Worm (Caenorhabditis elegans) whole organism, young adult: ENCODE data around the gene F36D3.14.

Experiments used
- C06A6.2 ChIP-seq: fragments of 200-800 bp; sonication (Bioruptor generic); conservative IDR thresholded peaks from 2 replicates; pipeline ENCODE4 v1.3.6; 2022; ENCODE audit warnings: missing genetic modification characterization, missing compliant biosample characterization
- D2030.7 ChIP-seq: fragments of 200-800 bp; sonication (Bioruptor generic); IDR thresholded peaks from 2 replicates; pipeline ENCODE4 v1.3.6; 2022; ENCODE audit warnings: missing genetic modification reagents, missing genetic modification characterization, missing compliant biosample characterization
- F10E7.11 ChIP-seq: sonication (generic microtip); optimal IDR thresholded peaks from 2 replicates; lab custom pipeline; 2017; ENCODE audit warnings: mild to moderate bottlenecking, missing genetic modification characterization, moderate library complexity, missing compliant biosample characterization
- F33H1.4 ChIP-seq: fragments of 200-800 bp; sonication (Bioruptor generic); IDR thresholded peaks from 2 replicates; pipeline ENCODE4 v1.3.6; 2022; ENCODE audit warnings: missing genetic modification reagents, missing genetic modification characterization, missing compliant biosample characterization
- F52B5.7 ChIP-seq: sonication (generic microtip); optimal IDR thresholded peaks from 2 replicates; lab custom pipeline; 2016; ENCODE audit warnings: mild to moderate bottlenecking, missing genetic modification characterization, missing compliant biosample characterization
- F55B11.4 ChIP-seq: sonication (generic microtip); optimal IDR thresholded peaks from 2 replicates; lab custom pipeline; 2016; ENCODE audit warnings: missing compliant biosample characterization, missing genetic modification characterization, borderline replicate concordance; ENCODE audit not compliant: insufficient read depth
- K11D2.4 ChIP-seq: fragments of 200-800 bp; sonication (Bioruptor generic); IDR thresholded peaks from 2 replicates; pipeline ENCODE4 v1.3.6; 2022; ENCODE audit warnings: missing genetic modification reagents, missing genetic modification characterization, missing compliant biosample characterization
- K12H6.12 ChIP-seq: fragments of 200-800 bp; sonication (Bioruptor generic); optimal IDR thresholded peaks from 2 replicates; lab custom pipeline; 2018; ENCODE audit warnings: mild to moderate bottlenecking, missing genetic modification characterization, missing compliant biosample characterization
- T26A5.8 ChIP-seq: sonication (generic microtip); optimal IDR thresholded peaks from 2 replicates; lab custom pipeline; 2016; ENCODE audit warnings: missing genetic modification characterization, missing compliant biosample characterization
- Y53G8AR.9 ChIP-seq: fragments of 200-800 bp; sonication (Bioruptor generic); conservative IDR thresholded peaks from 2 replicates; pipeline ENCODE4 v1.3.6; 2022; ENCODE audit warnings: missing genetic modification reagents, missing genetic modification characterization, missing compliant biosample characterization
- Y67H2A.10 ChIP-seq: fragments of 200-800 bp; sonication (Bioruptor generic); conservative IDR thresholded peaks from 2 replicates; pipeline ENCODE4 v1.3.6; 2022; ENCODE audit warnings: missing genetic modification reagents, missing genetic modification characterization, missing compliant biosample characterization
- aptf-2 ChIP-seq: fragments of 200-800 bp; sonication (Bioruptor generic); conservative IDR thresholded peaks from 2 replicates; pipeline ENCODE4 v1.3.6; 2022; ENCODE audit warnings: missing genetic modification reagents, missing genetic modification characterization, missing compliant biosample characterization
- athp-1 ChIP-seq: sonication (generic microtip); optimal IDR thresholded peaks from 2 replicates; lab custom pipeline; 2017; ENCODE audit warnings: mild to moderate bottlenecking, missing genetic modification characterization, missing compliant biosample characterization
- attf-5 ChIP-seq: fragments of 200-800 bp; sonication (Bioruptor generic); optimal IDR thresholded peaks from 2 replicates; lab custom pipeline; 2018; ENCODE audit warnings: mild to moderate bottlenecking, missing genetic modification characterization, missing compliant biosample characterization
- attf-6 ChIP-seq: fragments of 200-800 bp; sonication (Bioruptor generic); IDR thresholded peaks from 2 replicates; pipeline ENCODE4 v1.3.6; 2022; ENCODE audit warnings: missing genetic modification reagents, missing genetic modification characterization, missing compliant biosample characterization
- ccch-3 ChIP-seq: fragments of 200-800 bp; sonication (Bioruptor generic); optimal IDR thresholded peaks from 2 replicates; lab custom pipeline; 2018; ENCODE audit warnings: mild to moderate bottlenecking, missing genetic modification characterization, missing compliant biosample characterization
- cebp-1 ChIP-seq, 2 experiments: fragments of 200-800 bp in 1 of 2; sonication (Bioruptor generic) in 1 of 2; sonication (generic microtip) in 1 of 2; IDR thresholded peaks in 1 of 2; optimal IDR thresholded peaks in 1 of 2; 2 replicates each; pipeline versions ENCODE4 v1.3.6 to Lab custom; 2017 to 2022; ENCODE audit warnings: missing compliant biosample characterization in 2 of 2, missing genetic modification characterization in 2 of 2, mild to moderate bottlenecking in 1 of 2, missing genetic modification reagents in 1 of 2, moderate library complexity in 1 of 2
- ceh-100 ChIP-seq: fragments of 200-800 bp; sonication (Bioruptor generic); IDR thresholded peaks from 2 replicates; pipeline ENCODE4 v1.3.6; 2022; ENCODE audit warnings: missing genetic modification reagents, missing genetic modification characterization, missing compliant biosample characterization
- dox-1 ChIP-seq: fragments of 200-800 bp; sonication (Bioruptor generic); IDR thresholded peaks from 2 replicates; pipeline ENCODE4 v1.3.6; 2022; ENCODE audit warnings: missing genetic modification reagents, missing genetic modification characterization, missing compliant biosample characterization
- dpff-1 ChIP-seq: sonication (generic microtip); optimal IDR thresholded peaks from 2 replicates; lab custom pipeline; 2017; ENCODE audit warnings: mild to moderate bottlenecking, missing genetic modification characterization, missing compliant biosample characterization
- dpl-1 ChIP-seq: fragments of 150-350 bp; optimal IDR thresholded peaks from 2 replicates; lab custom pipeline; 2014; ENCODE audit warnings: missing biosample characterization, missing genetic modification reagents, missing genetic modification characterization
- ekl-4 ChIP-seq: fragments of 200-800 bp; sonication (Bioruptor generic); IDR thresholded peaks from 2 replicates; pipeline ENCODE4 v1.3.6; 2022; ENCODE audit warnings: missing genetic modification reagents, missing genetic modification characterization, missing compliant biosample characterization
- gei-17 ChIP-seq: fragments of 200-800 bp; sonication (Bioruptor generic); optimal IDR thresholded peaks from 2 replicates; lab custom pipeline; 2018; ENCODE audit warnings: mild to moderate bottlenecking, missing genetic modification characterization, missing compliant biosample characterization
- him-1 ChIP-seq: sonication (generic microtip); optimal IDR thresholded peaks from 2 replicates; lab custom pipeline; 2016; ENCODE audit warnings: missing genotype, missing genetic modification reagents, missing genetic modification characterization, missing compliant biosample characterization
- hmg-1.2 ChIP-seq: fragments of 200-800 bp; sonication (Bioruptor generic); IDR thresholded peaks from 2 replicates; pipeline ENCODE4 v1.3.6; 2022; ENCODE audit warnings: missing genetic modification reagents, missing genetic modification characterization, missing compliant biosample characterization
- hsf-1 ChIP-seq: fragments of 200-800 bp; sonication (Bioruptor generic); IDR thresholded peaks from 2 replicates; pipeline ENCODE4 v1.3.6; 2022; ENCODE audit warnings: missing genetic modification reagents, missing genetic modification characterization, missing compliant biosample characterization
- lin-26 ChIP-seq: fragments of 200-800 bp; sonication (Bioruptor generic); IDR thresholded peaks from 2 replicates; pipeline ENCODE4 v1.3.6; 2022; ENCODE audit warnings: missing genetic modification reagents, missing genetic modification characterization, missing compliant biosample characterization
- lin-35 ChIP-seq, 3 experiments: fragments of 150-350 bp in 2 of 3; sonication (generic microtip) in 1 of 3; optimal IDR thresholded peaks; 2 replicates each; lab custom pipeline; 2014 to 2018; ENCODE audit warnings: missing biosample characterization in 3 of 3, missing genetic modification characterization in 3 of 3, missing genetic modification reagents in 3 of 3
- lir-1 ChIP-seq: fragments of 200-800 bp; sonication (Bioruptor generic); conservative IDR thresholded peaks from 2 replicates; pipeline ENCODE4 v1.3.6; 2022; ENCODE audit warnings: missing genetic modification reagents, missing genetic modification characterization, missing compliant biosample characterization
- lsl-1 ChIP-seq: fragments of 200-800 bp; sonication (Bioruptor generic); optimal IDR thresholded peaks from 2 replicates; lab custom pipeline; 2018; ENCODE audit warnings: mild to moderate bottlenecking, missing genetic modification characterization, moderate library complexity, missing compliant biosample characterization
- madf-10 ChIP-seq: sonication (generic microtip); optimal IDR thresholded peaks from 2 replicates; lab custom pipeline; 2016; ENCODE audit warnings: mild to moderate bottlenecking, missing genetic modification characterization, missing compliant biosample characterization
- madf-3 ChIP-seq: fragments of 200-800 bp; sonication (Bioruptor generic); IDR thresholded peaks from 2 replicates; pipeline ENCODE4 v1.3.6; 2022; ENCODE audit warnings: missing genetic modification reagents, missing genetic modification characterization, missing compliant biosample characterization
- mel-28 ChIP-seq: sonication (generic microtip); optimal IDR thresholded peaks from 2 replicates; lab custom pipeline; 2016; ENCODE audit warnings: borderline replicate concordance, mild to moderate bottlenecking, missing genetic modification characterization, missing compliant biosample characterization
- nfyb-1 ChIP-seq: fragments of 200-800 bp; sonication (Bioruptor generic); IDR thresholded peaks from 2 replicates; pipeline ENCODE4 v1.3.6; 2022; ENCODE audit warnings: missing genetic modification reagents, missing genetic modification characterization, missing compliant biosample characterization
- nhr-120 ChIP-seq: fragments of 200-800 bp; sonication (Bioruptor generic); IDR thresholded peaks from 2 replicates; pipeline ENCODE4 v1.3.6; 2022; ENCODE audit warnings: missing genetic modification characterization, missing compliant biosample characterization
- sdz-38 ChIP-seq: sonication (generic microtip); optimal IDR thresholded peaks from 2 replicates; lab custom pipeline; 2016; ENCODE audit warnings: missing genotype, missing genetic modification characterization, missing compliant biosample characterization
- snpc-1.3 ChIP-seq: sonication (generic microtip); optimal IDR thresholded peaks from 2 replicates; lab custom pipeline; 2017; ENCODE audit warnings: missing genetic modification characterization, mild to moderate bottlenecking, missing compliant biosample characterization, antibody characterized with exemption, moderate library complexity, missing genotype, missing genetic modification reagents; ENCODE audit not compliant: insufficient read depth
- snpc-4 ChIP-seq, 5 experiments: fragments of 150-350 bp in 1 of 5; sonication (generic microtip) in 4 of 5; optimal IDR thresholded peaks; 2 replicates each; lab custom pipeline; 2014 to 2018; ENCODE audit warnings: missing genetic modification characterization in 5 of 5, missing biosample characterization in 3 of 5, antibody characterized with exemption in 2 of 5, mild to moderate bottlenecking in 2 of 5, missing compliant biosample characterization in 2 of 5, missing genotype in 2 of 5, moderate library complexity in 2 of 5, missing genetic modification reagents in 1 of 5
- somi-1 ChIP-seq: fragments of 200-800 bp; sonication (Bioruptor generic); optimal IDR thresholded peaks from 2 replicates; lab custom pipeline; 2018; ENCODE audit warnings: mild to moderate bottlenecking, missing genetic modification characterization, missing compliant biosample characterization
- sptf-2 ChIP-seq: fragments of 200-800 bp; sonication (Bioruptor generic); optimal IDR thresholded peaks from 2 replicates; lab custom pipeline; 2018; ENCODE audit warnings: mild to moderate bottlenecking, missing genetic modification characterization, missing compliant biosample characterization
- tlf-1 ChIP-seq: fragments of 200-800 bp; sonication (Bioruptor generic); optimal IDR thresholded peaks from 2 replicates; lab custom pipeline; 2018; ENCODE audit warnings: mild to moderate bottlenecking, missing genetic modification characterization, missing compliant biosample characterization
- unc-62 ChIP-seq: fragments of 150-350 bp; optimal IDR thresholded peaks from 2 replicates; lab custom pipeline; 2014; ENCODE audit warnings: missing biosample characterization, missing genetic modification reagents, missing genetic modification characterization
- zim-3 ChIP-seq: sonication (generic microtip); optimal IDR thresholded peaks from 2 replicates; lab custom pipeline; 2017; ENCODE audit warnings: mild to moderate bottlenecking, missing genetic modification characterization, moderate library complexity, missing compliant biosample characterization
- ztf-22 ChIP-seq: fragments of 200-800 bp; sonication (Bioruptor generic); optimal IDR thresholded peaks from 2 replicates; lab custom pipeline; 2018; ENCODE audit warnings: mild to moderate bottlenecking, missing genetic modification characterization, moderate library complexity, missing compliant biosample characterization
- ztf-26 ChIP-seq: sonication (generic microtip); optimal IDR thresholded peaks from 2 replicates; lab custom pipeline; 2017; ENCODE audit warnings: missing genetic modification characterization, missing compliant biosample characterization
- ztf-3 ChIP-seq: fragments of 200-800 bp; sonication (Bioruptor generic); optimal IDR thresholded peaks from 2 replicates; lab custom pipeline; 2018; ENCODE audit warnings: mild to moderate bottlenecking, missing genetic modification characterization, missing compliant biosample characterization

F36D3.14 gene

DNA sequence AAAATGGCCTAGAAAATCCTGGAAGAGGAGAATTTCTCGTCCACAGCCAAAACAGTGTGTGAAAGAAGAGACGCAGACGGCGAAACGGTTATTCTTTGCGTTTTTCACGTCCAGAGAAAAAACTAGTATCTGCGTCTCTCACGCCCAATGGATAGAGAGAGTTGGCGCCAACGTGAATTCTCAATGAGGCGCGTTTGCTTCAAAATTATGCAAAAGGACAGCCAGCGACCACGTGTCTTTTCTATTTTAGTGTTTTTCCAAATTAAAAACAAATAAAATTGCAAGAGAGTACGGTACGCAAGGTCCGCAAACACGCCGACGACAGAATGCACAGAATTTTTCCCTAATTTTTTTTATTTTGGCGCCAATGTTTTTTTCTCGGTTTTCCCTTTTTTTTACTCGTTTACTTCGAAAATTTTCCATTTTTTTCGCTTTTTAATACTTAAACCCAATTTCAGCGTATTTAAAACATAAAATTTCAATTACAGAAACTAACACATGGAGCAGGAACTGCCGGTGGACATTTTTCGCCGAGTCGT, 34.9 kb upstream of the F36D3.14 start, which contains the start of gene Y32B12B.2:
TSS of gene Y32B12B.2 (plus strand) at position 489 of the 539 bp plus-strand sequence.
- no peak for TF ChIP-seq lin-26 (GFP tag; lab: Robert Waterston, UW)
- peak; percentile 61 for TF ChIP-seq hsf-1
- peak; percentile 82 for TF ChIP-seq lsl-1 (GFP tag; lab: Kevin White, UChicago)
- 0 out of 2 replicates have a peak, but pooled peaks have one; percentile 32 for TF ChIP-seq cebp-1 (GFP tag; IDR thresholded peaks at IDR 0.05; lab: Robert Waterston, UW)
- TF ChIP-seq cebp-1 (tag; optimal IDR thresholded peaks at IDR 0.05; lab: Kevin White, UChicago), result no peak
- TF ChIP-seq F33H1.4 (GFP tag; lab: Robert Waterston, UW), result no peak
- no peak for TF ChIP-seq gei-17 (GFP tag; lab: Kevin White, UChicago)
- peak; percentile 31 for TF ChIP-seq tlf-1 (GFP tag; lab: Kevin White, UChicago)
- TF ChIP-seq dox-1 (GFP tag; lab: Robert Waterston, UW), result peak; percentile 93
- peak; percentile 74 for TF ChIP-seq nfyb-1
- TF ChIP-seq him-1 (tag; lab: Kevin White, UChicago), result no peak
- TF ChIP-seq nhr-120 (GFP tag; lab: Robert Waterston, UW), result no peak
- no peak for TF ChIP-seq ztf-3 (GFP tag; lab: Kevin White, UChicago)
- TF ChIP-seq ekl-4 (GFP tag; lab: Robert Waterston, UW), result no peak; the same call in 1 of the 2 replicates
- TF ChIP-seq Y67H2A.10, result no peak
- no peak for TF ChIP-seq snpc-1.3
- no peak for TF ChIP-seq C06A6.2
- no peak for TF ChIP-seq ztf-26 (tag; lab: Kevin White, UChicago)
- TF ChIP-seq dpl-1, result peak; percentile 76
- TF ChIP-seq lir-1 (GFP tag; lab: Robert Waterston, UW), result peak; percentile 28; the same call in 1 of the 2 replicates
- 0 out of 2 replicates have a peak, but pooled peaks have one; percentile 17 for TF ChIP-seq madf-3 (GFP tag; lab: Robert Waterston, UW)
- TF ChIP-seq lin-35 (GFP tag; optimal IDR thresholded peaks at IDR 0.05; lab: Kevin White, UChicago), result no peak
- peak; percentile 56 for TF ChIP-seq attf-6 (GFP tag; lab: Robert Waterston, UW)
- TF ChIP-seq aptf-2 (GFP tag; lab: Robert Waterston, UW), result 0 out of 2 replicates have a peak, but pooled peaks have one; percentile 5
- TF ChIP-seq somi-1 (GFP tag; lab: Kevin White, UChicago), result peak; percentile 22
- no peak for TF ChIP-seq sdz-38 (tag; lab: Kevin White, UChicago)
- TF ChIP-seq hmg-1.2 (GFP tag; lab: Robert Waterston, UW), result peak; percentile 81
- TF ChIP-seq D2030.7 (GFP tag; lab: Robert Waterston, UW), result peak; percentile 67; the same call in 1 of the 2 replicates
- peak; percentile 54; the same call in 1 of the 2 replicates for TF ChIP-seq ceh-100 (GFP tag; lab: Robert Waterston, UW)
- no peak for TF ChIP-seq unc-62 (GFP tag; lab: Kevin White, UChicago)
- TF ChIP-seq ccch-3, result no peak
- TF ChIP-seq K11D2.4, result peak; percentile 39; the same call in 1 of the 2 replicates
- no peak for TF ChIP-seq T26A5.8 (tag; lab: Kevin White, UChicago)
- no peak for TF ChIP-seq ztf-22 (GFP tag; lab: Kevin White, UChicago)
- TF ChIP-seq F55B11.4 (tag; lab: Kevin White, UChicago), result no peak
- TF ChIP-seq zim-3 (tag; lab: Kevin White, UChicago), result no peak
- 0 out of 2 replicates have a peak, but pooled peaks have one; percentile 25 for TF ChIP-seq Y53G8AR.9 (GFP tag; lab: Robert Waterston, UW)
- TF ChIP-seq F10E7.11 (tag; lab: Kevin White, UChicago), result no peak
- no peak for TF ChIP-seq mel-28 (tag; lab: Kevin White, UChicago)
- no peak for TF ChIP-seq sptf-2
- TF ChIP-seq snpc-4 (GFP tag; optimal IDR thresholded peaks at IDR 0.05; lab: Kevin White, UChicago), result no peak
- TF ChIP-seq snpc-4 (tag; optimal IDR thresholded peaks at IDR 0.05; lab: Kevin White, UChicago), result peak in 2 of 4 experiments; percentile 52 to 73
- TF ChIP-seq F52B5.7 (tag; lab: Kevin White, UChicago), result no peak
- TF ChIP-seq dpff-1, result no peak
- no peak for TF ChIP-seq madf-10 (tag; lab: Kevin White, UChicago)
- peak; percentile 31 for TF ChIP-seq K12H6.12 (tag; lab: Kevin White, UChicago)
- TF ChIP-seq athp-1 (tag; lab: Kevin White, UChicago), result peak; percentile 9
- peak; percentile 50 for TF ChIP-seq attf-5 (GFP tag; lab: Kevin White, UChicago)
